Worm (Caenorhabditis elegans) whole organism, L1 larva: Measurements from ENCODE around the gene nhr-267.

ENCODE experiments used
- C16A3.4 ChIP-seq: fragments of 150-350 bp; optimal IDR thresholded peaks from 2 replicates; lab custom pipeline; 2014; ENCODE audit warnings: missing biosample characterization, missing genetic modification characterization
- F16B12.6 ChIP-seq: fragments of 150-350 bp; optimal IDR thresholded peaks from 2 replicates; lab custom pipeline; 2014; ENCODE audit warnings: missing biosample characterization, missing genetic modification characterization
- Y116A8C.19 ChIP-seq: sonication (generic microtip); optimal IDR thresholded peaks from 2 replicates; lab custom pipeline; 2016; ENCODE audit warnings: missing compliant biosample characterization, missing genetic modification characterization, borderline replicate concordance
- alr-1 ChIP-seq: fragments of 200-800 bp; sonication (Bioruptor generic); optimal IDR thresholded peaks from 2 replicates; lab custom pipeline; 2018; ENCODE audit warnings: borderline replicate concordance, mild to moderate bottlenecking, missing genetic modification characterization, missing compliant biosample characterization
- blmp-1 ChIP-seq: fragments of 150-350 bp; optimal IDR thresholded peaks from 2 replicates; lab custom pipeline; 2014; ENCODE audit warnings: missing biosample characterization, missing genetic modification characterization
- ceh-63 ChIP-seq: fragments of 200-800 bp; sonication (Bioruptor generic); optimal IDR thresholded peaks from 2 replicates; lab custom pipeline; 2018; ENCODE audit warnings: mild to moderate bottlenecking, missing genetic modification characterization, missing compliant biosample characterization
- ceh-82 ChIP-seq, 3 experiments: fragments of 150-350 bp in 1 of 3; sonication (generic microtip) in 2 of 3; optimal IDR thresholded peaks; 2 replicates each; lab custom pipeline; 2014 to 2017; ENCODE audit warnings: missing biosample characterization in 3 of 3, missing genetic modification characterization in 3 of 3
- ces-1 ChIP-seq: fragments of 150-350 bp; optimal IDR thresholded peaks from 2 replicates; lab custom pipeline; 2014; ENCODE audit warnings: missing biosample characterization, missing genetic modification reagents, missing genetic modification characterization
- dpl-1 ChIP-seq, 3 experiments: fragments of 150-350 bp in 2 of 3; sonication (generic microtip) in 1 of 3; optimal IDR thresholded peaks; 2 replicates each; lab custom pipeline; 2014 to 2017; ENCODE audit warnings: missing biosample characterization in 3 of 3, missing genetic modification characterization in 3 of 3, missing genetic modification reagents in 3 of 3
- efl-1 ChIP-seq, 4 experiments: fragments of 150-350 bp; optimal IDR thresholded peaks in 3 of 4; peaks in 1 of 4; 1 replicate in 1 of 4; 2 replicates in 3 of 4; lab custom pipeline; 2014; ENCODE audit warnings: missing biosample characterization in 2 of 4, missing genetic modification characterization in 2 of 4, missing genetic modification reagents in 2 of 4
- egl-13 ChIP-seq: sonication (generic microtip); optimal IDR thresholded peaks from 2 replicates; lab custom pipeline; 2016; ENCODE audit warnings: missing genotype, missing genetic modification reagents, missing genetic modification characterization, missing compliant biosample characterization
- elt-2 ChIP-seq: sonication (generic microtip); optimal IDR thresholded peaks from 2 replicates; lab custom pipeline; 2016; ENCODE audit warnings: missing genetic modification characterization, mild to moderate bottlenecking, inconsistent platforms, missing compliant biosample characterization, missing genetic modification reagents
- elt-3 ChIP-seq, 6 experiments: fragments of 150-350 bp in 1 of 6; sonication (generic microtip); optimal IDR thresholded peaks; 2 replicates each; lab custom pipeline; 2017 to 2018; ENCODE audit warnings: missing biosample characterization in 6 of 6, missing genetic modification characterization in 6 of 6, inconsistent platforms in 1 of 6
- fkh-8 ChIP-seq: sonication (generic microtip); optimal IDR thresholded peaks from 2 replicates; lab custom pipeline; 2016; ENCODE audit warnings: mild to moderate bottlenecking, missing genetic modification characterization, missing compliant biosample characterization
- grh-1 ChIP-seq: fragments of 200-800 bp; sonication (Bioruptor generic); IDR thresholded peaks from 2 replicates; pipeline ENCODE4 v1.3.6; 2022; ENCODE audit warnings: missing genetic modification reagents, missing genetic modification characterization, missing compliant biosample characterization
- hlh-17 ChIP-seq: fragments of 200-800 bp; sonication (Bioruptor generic); optimal IDR thresholded peaks from 2 replicates; lab custom pipeline; 2018; ENCODE audit warnings: missing genetic modification characterization, mild to moderate bottlenecking, missing compliant biosample characterization, moderate library complexity, borderline replicate concordance
- hlh-4 ChIP-seq: sonication (generic microtip); optimal IDR thresholded peaks from 2 replicates; lab custom pipeline; 2016; ENCODE audit warnings: mild to moderate bottlenecking, missing genetic modification characterization, missing compliant biosample characterization
- isw-1 ChIP-seq: fragments of 200-800 bp; sonication (Bioruptor generic); IDR thresholded peaks from 2 replicates; pipeline ENCODE4 v1.3.6; 2022; ENCODE audit warnings: missing genetic modification characterization, missing compliant biosample characterization
- jun-1 ChIP-seq: fragments of 150-350 bp; optimal IDR thresholded peaks from 2 replicates; lab custom pipeline; 2014; ENCODE audit warnings: missing biosample characterization, missing genetic modification reagents, missing genetic modification characterization
- lin-14 ChIP-seq: fragments of 200-800 bp; sonication (Bioruptor generic); optimal IDR thresholded peaks from 2 replicates; lab custom pipeline; 2018; ENCODE audit warnings: mild to moderate bottlenecking, missing genetic modification characterization, moderate library complexity, missing compliant biosample characterization
- lin-15B ChIP-seq: fragments of 150-350 bp; sonication (generic microtip); optimal IDR thresholded peaks from 3 replicates; lab custom pipeline; 2014; ENCODE audit warnings: missing biosample characterization, missing genetic modification characterization
- lin-35 ChIP-seq, 2 experiments: fragments of 150-350 bp; optimal IDR thresholded peaks; 2 replicates each; lab custom pipeline; 2014; ENCODE audit warnings: missing biosample characterization in 2 of 2, missing genetic modification characterization in 2 of 2, missing genetic modification reagents in 2 of 2
- lsy-2 ChIP-seq, 2 experiments: fragments of 150-350 bp; optimal IDR thresholded peaks; 2 replicates each; lab custom pipeline; 2014; ENCODE audit warnings: missing biosample characterization in 2 of 2, missing genetic modification characterization in 2 of 2
- nhr-19 ChIP-seq: fragments of 200-800 bp; sonication (Bioruptor generic); conservative IDR thresholded peaks from 2 replicates; pipeline ENCODE4 v1.3.6; 2022; ENCODE audit warnings: missing genetic modification characterization, missing compliant biosample characterization
- nhr-20 ChIP-seq: sonication (generic microtip); optimal IDR thresholded peaks from 2 replicates; lab custom pipeline; 2016; ENCODE audit warnings: mild to moderate bottlenecking, missing genetic modification characterization, missing compliant biosample characterization
- nhr-237 ChIP-seq: fragments of 150-350 bp; optimal IDR thresholded peaks from 2 replicates; lab custom pipeline; 2014; ENCODE audit warnings: missing biosample characterization, missing genetic modification characterization
- nhr-47 ChIP-seq: sonication (generic microtip); optimal IDR thresholded peaks from 2 replicates; lab custom pipeline; 2016; ENCODE audit warnings: mild to moderate bottlenecking, missing genetic modification characterization, moderate library complexity, missing compliant biosample characterization
- nhr-71 ChIP-seq: sonication (generic microtip); optimal IDR thresholded peaks from 2 replicates; lab custom pipeline; 2016; ENCODE audit warnings: mild to moderate bottlenecking, missing genetic modification characterization, moderate library complexity, missing compliant biosample characterization
- nhr-85 ChIP-seq: sonication (generic microtip); peaks from one replicate; lab custom pipeline; 2016; ENCODE audit warnings: missing genetic modification characterization, inconsistent platforms, missing compliant biosample characterization
- nhr-90 ChIP-seq: sonication (generic microtip); optimal IDR thresholded peaks from 2 replicates; lab custom pipeline; 2016; ENCODE audit warnings: mild to moderate bottlenecking, missing genetic modification characterization, missing compliant biosample characterization; ENCODE audit not compliant: poor library complexity
- pqm-1 ChIP-seq: sonication (generic microtip); optimal IDR thresholded peaks from 3 replicates; lab custom pipeline; 2017; ENCODE audit warnings: missing biosample characterization, missing genetic modification characterization
- skn-1 ChIP-seq: fragments of 150-350 bp; optimal IDR thresholded peaks from 2 replicates; lab custom pipeline; 2014; ENCODE audit warnings: missing biosample characterization, missing genetic modification characterization
- snu-23 ChIP-seq: sonication (generic microtip); optimal IDR thresholded peaks from 2 replicates; lab custom pipeline; 2016; ENCODE audit warnings: missing genetic modification characterization, missing compliant biosample characterization
- sox-4 ChIP-seq: sonication (generic microtip); optimal IDR thresholded peaks from 2 replicates; lab custom pipeline; 2016; ENCODE audit warnings: missing genetic modification characterization, missing compliant biosample characterization
- swsn-7 ChIP-seq: sonication (generic microtip); optimal IDR thresholded peaks from 2 replicates; lab custom pipeline; 2016; ENCODE audit warnings: missing genetic modification characterization, missing compliant biosample characterization
- tbx-2 ChIP-seq: sonication (generic microtip); optimal IDR thresholded peaks from 2 replicates; lab custom pipeline; 2016; ENCODE audit warnings: missing genetic modification characterization, missing compliant biosample characterization
- tlp-1 ChIP-seq: fragments of 150-350 bp; optimal IDR thresholded peaks from 2 replicates; lab custom pipeline; 2014; ENCODE audit warnings: missing biosample characterization, missing genetic modification characterization
- unc-130 ChIP-seq: fragments of 150-350 bp; optimal IDR thresholded peaks from 2 replicates; lab custom pipeline; 2017; ENCODE audit warnings: missing biosample characterization, missing genetic modification characterization, inconsistent platforms
- unc-86 ChIP-seq: sonication (generic microtip); optimal IDR thresholded peaks from 2 replicates; lab custom pipeline; 2016; ENCODE audit warnings: missing genetic modification characterization, missing compliant biosample characterization
- unc-98 ChIP-seq: fragments of 200-800 bp; sonication (Bioruptor generic); IDR thresholded peaks from 2 replicates; pipeline ENCODE4 v1.3.6; 2022; ENCODE audit warnings: missing genetic modification characterization, missing compliant biosample characterization
- xbp-1 ChIP-seq: sonication (generic microtip); optimal IDR thresholded peaks from 2 replicates; lab custom pipeline; 2016; ENCODE audit warnings: missing genetic modification characterization, missing compliant biosample characterization
- zip-4 ChIP-seq: fragments of 200-800 bp; sonication (Bioruptor generic); optimal IDR thresholded peaks from 2 replicates; lab custom pipeline; 2018; ENCODE audit warnings: mild to moderate bottlenecking, missing genetic modification characterization, moderate library complexity, missing compliant biosample characterization

nhr-267 gene

ce11 chrIV:9321039-9321851 is 35.0 kb upstream of the nhr-267 start, which contains the start of the genes F49C12.12 and vha-17:
Gene F49C12.12, minus strand, starts transcription at chrIV:9321089.
Gene vha-17, plus strand, starts transcription at chrIV:9321801.
- TF ChIP-seq tbx-2 (tag; lab: Kevin White, UChicago), result peak; percentile 16
- peak; percentile 65 for TF ChIP-seq skn-1 (tag; lab: Kevin White, UChicago)
- TF ChIP-seq nhr-237 (tag; lab: Kevin White, UChicago), result peak; percentile 13
- peak; percentile 10 to 42 for TF ChIP-seq efl-1 (optimal IDR thresholded peaks at IDR 0.05; lab: Kevin White, UChicago)
- TF ChIP-seq efl-1 (GFP tag; optimal IDR thresholded peaks at IDR 0.05 in 1 of 2; lab: Kevin White, UChicago), result peak; percentile 27 to 34
- TF ChIP-seq hlh-17, result no peak
- peak; percentile 8 to 47 for TF ChIP-seq lin-35 (GFP tag; optimal IDR thresholded peaks at IDR 0.05; lab: Kevin White, UChicago)
- TF ChIP-seq fkh-8 (tag; lab: Kevin White, UChicago), result no peak
- peak; percentile 33 for TF ChIP-seq xbp-1 (tag; lab: Kevin White, UChicago)
- TF ChIP-seq nhr-19 (GFP tag; lab: Robert Waterston, UW), result 0 out of 2 replicates have a peak, but pooled peaks have one; percentile 6
- peak; percentile 25 for TF ChIP-seq nhr-20 (tag; lab: Kevin White, UChicago)
- TF ChIP-seq nhr-71 (tag; lab: Kevin White, UChicago), result peak; percentile 32
- TF ChIP-seq elt-3 (tag; optimal IDR thresholded peaks at IDR 0.05; lab: Kevin White, UChicago), result no peak
- no peak for TF ChIP-seq egl-13 (tag; lab: Kevin White, UChicago)
- TF ChIP-seq ces-1, result no peak
- TF ChIP-seq lsy-2 (tag; optimal IDR thresholded peaks at IDR 0.05; lab: Kevin White, UChicago), result peak in 1 of 2 experiments; percentile 52
- TF ChIP-seq F16B12.6 (tag; lab: Kevin White, UChicago), result no peak
- no peak for TF ChIP-seq lin-15B
- TF ChIP-seq ceh-63, result no peak
- TF ChIP-seq pqm-1 (tag; lab: Kevin White, UChicago), result no peak
- peak in 2 of 3 experiments; percentile 19 to 52 for TF ChIP-seq dpl-1 (GFP tag; optimal IDR thresholded peaks at IDR 0.05; lab: Kevin White, UChicago)
- no peak for TF ChIP-seq isw-1
- peak; percentile 26 for TF ChIP-seq blmp-1 (tag; lab: Kevin White, UChicago)
- TF ChIP-seq grh-1 (GFP tag; lab: Robert Waterston, UW), result no peak
- no peak for TF ChIP-seq unc-98
- TF ChIP-seq unc-86, result no peak
- TF ChIP-seq unc-130, result no peak
- peak; percentile 31 for TF ChIP-seq nhr-47 (tag; lab: Kevin White, UChicago)
- peak; percentile 75 for TF ChIP-seq lin-14 (GFP tag; lab: Kevin White, UChicago)
- no peak for TF ChIP-seq nhr-90 (tag; lab: Kevin White, UChicago)
- no peak for TF ChIP-seq elt-2 (tag; lab: Kevin White, UChicago)
- TF ChIP-seq zip-4 (GFP tag; lab: Kevin White, UChicago), result peak; percentile 45
- no peak for TF ChIP-seq alr-1 (tag; lab: Kevin White, UChicago)
- TF ChIP-seq swsn-7 (tag; lab: Kevin White, UChicago), result peak; percentile 16
- no peak for TF ChIP-seq jun-1 (tag; lab: Kevin White, UChicago)
- no peak for TF ChIP-seq Y116A8C.19 (tag; lab: Kevin White, UChicago)
- TF ChIP-seq hlh-4 (tag; lab: Kevin White, UChicago), result no peak
- TF ChIP-seq ceh-82 (tag; optimal IDR thresholded peaks at IDR 0.05; lab: Kevin White, UChicago), result peak in 1 of 3 experiments; percentile 14
- TF ChIP-seq C16A3.4 (tag; lab: Kevin White, UChicago), result no peak
- TF ChIP-seq snu-23, result peak; percentile 68
- TF ChIP-seq tlp-1 (tag; lab: Kevin White, UChicago), result no peak
- TF ChIP-seq sox-4 (tag; lab: Kevin White, UChicago), result no peak
- TF ChIP-seq nhr-85 (tag; lab: Kevin White, UChicago), result peak; percentile 70
- TF ChIP-seq, all 84 proteins: peak for 19
